Fruit fly (Drosophila melanogaster): ENCODE measurements around the gene koko.

koko gene

dm6 chr3R:18360630-18361260 lies 42.1 kb upstream of the koko start, which contains the start of gene CG15803 (continued):
- TF ChIP-seq pan (optimal IDR thresholded peaks at IDR 0.05) (no peak), pan (GFP tag; optimal IDR thresholded peaks at IDR 0.05 in 1 of 2, IDR thresholded peaks at IDR 0.05 in 1 of 2) (no peak), TFAM (GFP tag; optimal IDR thresholded peaks at IDR 0.05) (no peak), sens-2 (GFP tag; IDR thresholded peaks at IDR 0.05) (no peak), CG3995 (GFP tag; optimal IDR thresholded peaks at IDR 0.05) (no peak), Atf-2 (GFP tag; optimal IDR thresholded peaks at IDR 0.05) (no peak), wor (GFP tag; IDR thresholded peaks at IDR 0.05) (no peak), abd-A (tag; optimal IDR thresholded peaks at IDR 0.05) (peak; percentile 76), cwo (GFP tag; optimal IDR thresholded peaks at IDR 0.05) (no peak), ato (GFP tag; IDR thresholded peaks at IDR 0.05; ENCODE audit: partially characterized antibody) (no peak), Aef1 (GFP tag; IDR thresholded peaks at IDR 0.05) (no peak), CG6175 (GFP tag; IDR thresholded peaks at IDR 0.05) (no peak), dm (GFP tag; optimal IDR thresholded peaks at IDR 0.05) (no peak), CG10979 (tag; optimal IDR thresholded peaks at IDR 0.05) (no peak), CG4730 (GFP tag; IDR thresholded peaks at IDR 0.05) (no peak), vfl (GFP tag; optimal IDR thresholded peaks at IDR 0.05) (no peak), CG1792 (GFP tag; optimal IDR thresholded peaks at IDR 0.05) (no peak), Eip74EF (GFP tag; optimal IDR thresholded peaks at IDR 0.05) (no peak), CG11247 (GFP tag; IDR thresholded peaks at IDR 0.05) (no peak), CG16813 (GFP tag; IDR thresholded peaks at IDR 0.05; ENCODE audit: partially characterized antibody) (no peak), CG10209 (GFP tag; optimal IDR thresholded peaks at IDR 0.05) (no peak), Oli (tag; optimal IDR thresholded peaks at IDR 0.05) (no peak), kah (GFP tag; optimal IDR thresholded peaks at IDR 0.05) (no peak), trem (tag; optimal IDR thresholded peaks at IDR 0.05) (no peak), CG18476 (GFP tag; optimal IDR thresholded peaks at IDR 0.05) (no peak), pfk (GFP tag; optimal IDR thresholded peaks at IDR 0.05) (no peak), CG2199 (GFP tag; IDR thresholded peaks at IDR 0.05) (no peak), CG17568 (GFP tag; optimal IDR thresholded peaks at IDR 0.05) (no peak), CG18619 (GFP tag; optimal IDR thresholded peaks at IDR 0.05) (no peak), caup (GFP tag; optimal IDR thresholded peaks at IDR 0.05; ENCODE audit: severe bottlenecking) (no peak), Six4 (GFP tag; optimal IDR thresholded peaks at IDR 0.05) (no peak), E2f1 (GFP tag; IDR thresholded peaks at IDR 0.05) (no peak), Hey (tag; optimal IDR thresholded peaks at IDR 0.05) (no peak), CG2120 (GFP tag; optimal IDR thresholded peaks at IDR 0.05) (peak; percentile 48), kay (GFP tag; optimal IDR thresholded peaks at IDR 0.05) (no peak), fd96Cb (tag; optimal IDR thresholded peaks at IDR 0.05) (no peak), CG30403 (GFP tag; optimal IDR thresholded peaks at IDR 0.05) (peak; percentile 18), Max (GFP tag; optimal IDR thresholded peaks at IDR 0.05) (no peak), CG18599 (GFP tag; optimal IDR thresholded peaks at IDR 0.05) (peak; percentile 55), CG18764 (GFP tag; optimal IDR thresholded peaks at IDR 0.05) (no peak), CG10654 (GFP tag; optimal IDR thresholded peaks at IDR 0.05) (no peak), slbo (GFP tag; IDR thresholded peaks at IDR 0.05) (no peak), tup (GFP tag; optimal IDR thresholded peaks at IDR 0.05) (no peak), Taf1 (GFP tag; IDR thresholded peaks at IDR 0.05) (no peak), Rfx (GFP tag; IDR thresholded peaks at IDR 0.05) (no peak), BEAF-32 (GFP tag; optimal IDR thresholded peaks at IDR 0.05) (no peak), gce (GFP tag; IDR thresholded peaks at IDR 0.05) (no peak), twi (tag; optimal IDR thresholded peaks at IDR 0.05) (no peak), NC2β (GFP tag; optimal IDR thresholded peaks at IDR 0.05) (no peak), Trl (optimal IDR thresholded peaks at IDR 0.05) (peak; percentile 43 to 67), Trl (GFP tag; optimal IDR thresholded peaks at IDR 0.05) (no peak)
